Fruit fly (Drosophila melanogaster): ENCODE data around the gene CG31358.

Gene CG31358

DNA sequence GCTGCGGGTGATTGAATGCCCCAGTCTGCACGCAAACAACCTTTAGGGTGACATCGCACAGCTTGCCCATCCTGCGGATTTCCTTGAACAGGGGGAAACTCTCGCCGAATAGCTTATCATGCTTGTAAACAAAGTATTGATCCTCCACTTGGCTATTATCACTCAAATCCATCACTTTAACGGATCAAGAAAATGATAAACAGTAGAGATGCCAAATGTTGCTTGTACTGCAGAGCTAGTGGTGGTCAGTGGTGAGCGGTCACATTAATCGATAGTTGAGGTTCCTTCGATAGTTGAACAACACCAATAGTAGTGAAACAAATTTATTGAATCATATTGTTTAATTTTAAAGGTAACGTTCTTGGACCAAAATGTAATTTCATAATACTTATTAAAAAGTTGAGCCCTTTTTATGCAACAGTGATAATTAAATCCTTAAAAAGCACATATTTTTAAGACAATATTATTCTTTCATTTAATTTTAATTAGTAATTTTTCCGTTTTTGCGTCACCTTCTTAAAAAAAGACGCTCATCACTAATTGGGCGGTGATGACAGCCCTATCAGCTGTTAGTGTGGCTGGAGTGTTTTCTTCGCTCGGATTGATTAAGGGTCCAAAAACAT, 21.2 kb downstream of the CG31358 start, which contains the start of the genes KLHL18 and GCC185:
Gene KLHL18, minus strand, starts transcription at position 233 of the 623 bp plus-strand sequence.
Gene GCC185, plus strand, starts transcription at position 571 of the 623 bp plus-strand sequence.
- peak; percentile 69 for TF ChIP-seq dsf (GFP tag; optimal IDR thresholded peaks at IDR 0.05; ENCODE audit: borderline replicate concordance)
- no peak for TF ChIP-seq dl (GFP tag; optimal IDR thresholded peaks at IDR 0.05; ENCODE audit: insufficient read depth in 1 of 2, partially characterized antibody in 2 of 2)
- TF ChIP-seq CG9705 (GFP tag; optimal IDR thresholded peaks at IDR 0.05), result peak; percentile 72
- no peak for TF ChIP-seq Mio (GFP tag; optimal IDR thresholded peaks at IDR 0.05)
- peak; percentile 93 for TF ChIP-seq woc (GFP tag; optimal IDR thresholded peaks at IDR 0.05)
- peak; percentile 76 for TF ChIP-seq Sp1 (GFP tag; optimal IDR thresholded peaks at IDR 0.05)
- TF ChIP-seq ey (GFP tag; optimal IDR thresholded peaks at IDR 0.05), result peak; percentile 78
- peak; percentile 85 for TF ChIP-seq rgr (GFP tag; optimal IDR thresholded peaks at IDR 0.05)
- TF ChIP-seq Myc (optimal IDR thresholded peaks at IDR 0.05), result peak; percentile 86
- TF ChIP-seq sv (GFP tag; optimal IDR thresholded peaks at IDR 0.05), result peak; percentile 80
- no peak for TF ChIP-seq Vsx2 (GFP tag; optimal IDR thresholded peaks at IDR 0.05; ENCODE audit: partially characterized antibody)
- peak; percentile 82 for TF ChIP-seq fru (GFP tag; optimal IDR thresholded peaks at IDR 0.05)
- TF ChIP-seq Hr78 (GFP tag; optimal IDR thresholded peaks at IDR 0.05), result no peak
- no peak for TF ChIP-seq Rel (GFP tag; optimal IDR thresholded peaks at IDR 0.05)
- peak; percentile 10 for TF ChIP-seq Rel (tag; optimal IDR thresholded peaks at IDR 0.05)
- peak; percentile 61 for TF ChIP-seq br (GFP tag; optimal IDR thresholded peaks at IDR 0.05)
- no peak for TF ChIP-seq sage (GFP tag; optimal IDR thresholded peaks at IDR 0.05)
- TF ChIP-seq h (GFP tag; optimal IDR thresholded peaks at IDR 0.05), result peak; percentile 84
- TF ChIP-seq OdsH (GFP tag; optimal IDR thresholded peaks at IDR 0.05), result peak; percentile 78
- peak; percentile 54 for TF ChIP-seq GATAd (GFP tag; optimal IDR thresholded peaks at IDR 0.05)
- peak; percentile 84 for TF ChIP-seq dmrt93B (GFP tag; optimal IDR thresholded peaks at IDR 0.05)
- no peak for TF ChIP-seq brk (GFP tag; optimal IDR thresholded peaks at IDR 0.05)
- TF ChIP-seq tai (GFP tag; optimal IDR thresholded peaks at IDR 0.05), result no peak
- peak; percentile 78 for TF ChIP-seq psq (GFP tag; optimal IDR thresholded peaks at IDR 0.05)
- TF ChIP-seq lola (GFP tag; optimal IDR thresholded peaks at IDR 0.05), result no peak
- peak in 1 of 2 experiments; percentile 89 for TF ChIP-seq foxo (GFP tag; optimal IDR thresholded peaks at IDR 0.05)
- peak; percentile 91 for TF ChIP-seq HLH106 (tag; optimal IDR thresholded peaks at IDR 0.05)
- no peak for TF ChIP-seq CG32264 (GFP tag; optimal IDR thresholded peaks at IDR 0.05)

- TF ChIP-seq Dfd (GFP tag; optimal IDR thresholded peaks at IDR 0.05) (no peak), Jra (GFP tag; optimal IDR thresholded peaks at IDR 0.05) (no peak), Myc (optimal IDR thresholded peaks at IDR 0.05) (no peak), Mio (GFP tag; optimal IDR thresholded peaks at IDR 0.05) (no peak), GATAd (GFP tag; optimal IDR thresholded peaks at IDR 0.05) (no peak), tai (GFP tag; optimal IDR thresholded peaks at IDR 0.05) (no peak), Hnf4 (GFP tag; optimal IDR thresholded peaks at IDR 0.05) (no peak), fru (GFP tag; optimal IDR thresholded peaks at IDR 0.05) (no peak), Rel (GFP tag; optimal IDR thresholded peaks at IDR 0.05) (no peak), Rel (tag; optimal IDR thresholded peaks at IDR 0.05) (no peak), usp (GFP tag; optimal IDR thresholded peaks at IDR 0.05) (no peak), Abd-B (GFP tag; optimal IDR thresholded peaks at IDR 0.05) (no peak), Hr83 (GFP tag; optimal IDR thresholded peaks at IDR 0.05; ENCODE audit: poor library complexity, severe bottlenecking) (no peak), br (GFP tag; optimal IDR thresholded peaks at IDR 0.05) (no peak)
Observed at dm6 chr3R:12006417-12006816, 25.1 kb downstream of the CG31358 start.

DNA sequence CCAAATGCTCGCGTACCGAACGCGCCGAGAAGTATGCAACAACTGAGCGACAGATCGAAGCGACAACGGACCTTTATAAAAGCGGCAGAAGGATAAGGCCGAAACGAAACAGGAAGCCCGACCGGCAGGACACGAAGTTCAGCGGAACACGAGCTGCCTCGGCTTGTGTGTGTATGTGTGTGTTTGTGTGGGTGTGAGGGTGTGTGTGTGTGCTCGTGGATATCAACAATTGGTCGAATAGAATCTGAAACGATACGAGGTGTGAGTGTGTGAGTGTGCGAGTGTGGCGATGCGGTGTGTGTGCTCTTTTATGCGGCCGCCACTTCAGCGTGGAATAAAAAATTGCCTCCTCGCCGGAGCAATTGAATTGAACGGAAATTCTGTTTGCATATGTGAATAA, 26.1 kb downstream of the CG31358 start, which contains the start of gene Tk:
Gene Tk, minus strand, starts transcription at position 57 of the 400 bp plus-strand sequence.
- TF ChIP-seq Vsx2 (GFP tag; optimal IDR thresholded peaks at IDR 0.05; ENCODE audit: partially characterized antibody) (no peak), dmrt93B (GFP tag; optimal IDR thresholded peaks at IDR 0.05) (no peak), Rel (GFP tag; optimal IDR thresholded peaks at IDR 0.05) (no peak), Rel (tag; optimal IDR thresholded peaks at IDR 0.05) (no peak), Myc (optimal IDR thresholded peaks at IDR 0.05) (no peak), Mio (GFP tag; optimal IDR thresholded peaks at IDR 0.05) (no peak), tai (GFP tag; optimal IDR thresholded peaks at IDR 0.05) (no peak), h (GFP tag; optimal IDR thresholded peaks at IDR 0.05) (no peak), fru (GFP tag; optimal IDR thresholded peaks at IDR 0.05) (no peak), pan (optimal IDR thresholded peaks at IDR 0.05) (no peak), Hr83 (GFP tag; optimal IDR thresholded peaks at IDR 0.05; ENCODE audit: poor library complexity, severe bottlenecking) (no peak), Jra (GFP tag; optimal IDR thresholded peaks at IDR 0.05) (no peak), Sp1 (GFP tag; optimal IDR thresholded peaks at IDR 0.05) (no peak), Hr78 (GFP tag; optimal IDR thresholded peaks at IDR 0.05) (no peak), Dif (GFP tag; optimal IDR thresholded peaks at IDR 0.05; ENCODE audit: partially characterized antibody) (no peak), Dfd (GFP tag; optimal IDR thresholded peaks at IDR 0.05) (no peak), foxo (GFP tag; optimal IDR thresholded peaks at IDR 0.05) (no peak)
